Worm (Caenorhabditis elegans) whole organism, L4 larva: ENCODE data around the gene F14H3.5.

Experiments
- ZK546.5 ChIP-seq, 2 experiments: sonication (generic microtip); optimal IDR thresholded peaks; 2 replicates each; lab custom pipeline; 2017; ENCODE audit warnings: missing biosample characterization in 2 of 2, missing genetic modification characterization in 2 of 2
- ama-1 ChIP-seq: fragments of 150-350 bp; optimal IDR thresholded peaks from 2 replicates; lab custom pipeline; 2014; ENCODE audit warnings: inconsistent platforms, mixed read lengths
- ceh-82 ChIP-seq: sonication (generic microtip); optimal IDR thresholded peaks from 2 replicates; lab custom pipeline; 2017; ENCODE audit warnings: missing biosample characterization, missing genetic modification characterization
- daf-19 ChIP-seq: fragments of 200-800 bp; sonication (Bioruptor generic); conservative IDR thresholded peaks from 2 replicates; pipeline ENCODE4 v1.3.6; 2022; ENCODE audit warnings: missing genetic modification characterization, missing compliant biosample characterization
- egl-27 ChIP-seq: sonication (generic microtip); optimal IDR thresholded peaks from 3 replicates; lab custom pipeline; 2017; ENCODE audit warnings: missing biosample characterization, missing genetic modification reagents, missing genetic modification characterization
- egl-43 ChIP-seq: fragments of 200-800 bp; sonication (Bioruptor generic); IDR thresholded peaks from 2 replicates; pipeline ENCODE4 v1.3.6; 2022; ENCODE audit warnings: missing genetic modification reagents, missing genetic modification characterization, missing compliant biosample characterization
- hlh-30 ChIP-seq: sonication (generic microtip); optimal IDR thresholded peaks from 2 replicates; lab custom pipeline; 2017; ENCODE audit warnings: antibody characterized with exemption, mild to moderate bottlenecking, missing genetic modification characterization, missing compliant biosample characterization; ENCODE audit not compliant: insufficient read depth
- jun-1 ChIP-seq: fragments of 150-350 bp; optimal IDR thresholded peaks from 2 replicates; lab custom pipeline; 2014; ENCODE audit warnings: missing biosample characterization, missing genetic modification reagents, missing genetic modification characterization
- lin-15B ChIP-seq: fragments of 150-350 bp; sonication (generic microtip); optimal IDR thresholded peaks from 3 replicates; lab custom pipeline; 2014; ENCODE audit warnings: missing biosample characterization, missing genetic modification characterization
- mxl-3 ChIP-seq: fragments of 200-800 bp; sonication (Bioruptor generic); optimal IDR thresholded peaks from 2 replicates; lab custom pipeline; 2018; ENCODE audit warnings: mild to moderate bottlenecking, missing genetic modification characterization, missing compliant biosample characterization
- nhr-77 ChIP-seq: fragments of 150-350 bp; optimal IDR thresholded peaks from 2 replicates; lab custom pipeline; 2014; ENCODE audit warnings: missing biosample characterization, missing genetic modification characterization
- skn-1 ChIP-seq: fragments of 150-350 bp; optimal IDR thresholded peaks from 2 replicates; lab custom pipeline; 2014; ENCODE audit warnings: missing biosample characterization, missing genetic modification characterization
- unc-130 ChIP-seq: sonication (generic microtip); optimal IDR thresholded peaks from 2 replicates; lab custom pipeline; 2016; ENCODE audit warnings: missing genetic modification reagents, missing genetic modification characterization, missing compliant biosample characterization
- zip-11 ChIP-seq: fragments of 200-800 bp; sonication (Bioruptor generic); IDR thresholded peaks from 2 replicates; pipeline ENCODE4 v1.3.6; 2022; ENCODE audit warnings: missing genetic modification characterization, missing compliant biosample characterization

DNA sequence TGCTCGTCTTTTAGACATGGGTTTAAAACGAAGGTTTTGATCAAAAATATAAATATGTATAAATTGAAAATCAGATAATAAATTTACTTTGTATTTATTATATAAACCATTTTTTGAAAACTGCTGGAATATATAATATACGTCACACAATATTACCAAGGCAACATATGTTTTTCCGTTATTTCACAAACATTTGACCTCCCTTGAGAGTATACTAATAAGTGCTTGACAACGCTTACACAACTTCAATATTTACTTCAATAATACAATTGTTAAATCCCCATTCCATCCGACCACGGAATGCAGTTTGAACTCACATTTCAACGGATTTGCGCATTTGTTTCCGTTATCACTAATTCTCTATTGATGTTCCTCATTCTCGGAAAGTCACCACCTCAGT, 9.4 kb downstream of the F14H3.5 start, which contains the start of gene str-198:
- no peak for TF ChIP-seq ceh-82 (tag; lab: Kevin White, UChicago)
- TF ChIP-seq ZK546.5 (tag; optimal IDR thresholded peaks at IDR 0.05; lab: Kevin White, UChicago), result no peak
- no peak for TF ChIP-seq zip-11 (GFP tag; lab: Robert Waterston, UW)
- TF ChIP-seq egl-27 (tag; lab: Kevin White, UChicago), result no peak
- no peak for TF ChIP-seq egl-43 (GFP tag; lab: Robert Waterston, UW)
- no peak for TF ChIP-seq jun-1 (tag; lab: Kevin White, UChicago)
- TF ChIP-seq daf-19 (GFP tag; lab: Robert Waterston, UW), result no peak
- TF ChIP-seq mxl-3 (GFP tag; lab: Kevin White, UChicago), result no peak
- no peak for TF ChIP-seq nhr-77 (tag; lab: Kevin White, UChicago)
- TF ChIP-seq hlh-30 (tag; lab: Kevin White, UChicago), result no peak
- no peak for TF ChIP-seq lin-15B (tag; lab: Kevin White, UChicago)
- TF ChIP-seq ama-1 (lab: Kevin White, UChicago), result no peak
- no peak for TF ChIP-seq skn-1
- no peak for TF ChIP-seq unc-130
